Fruit fly (Drosophila melanogaster): ENCODE results near the gene eIF2Balpha.

The eIF2Balpha gene

dm6 chr3R:29969347-29969746 is 33.7 kb upstream of the eIF2Balpha start, which contains the start of gene TkR99D:
TkR99D (minus strand) TSS chr3R:29969447.
- TF ChIP-seq Jra (GFP tag; optimal IDR thresholded peaks at IDR 0.05) (no peak), dl (GFP tag; optimal IDR thresholded peaks at IDR 0.05; ENCODE audit: insufficient read depth in 1 of 2, partially characterized antibody in 2 of 2) (no peak), dsf (GFP tag; optimal IDR thresholded peaks at IDR 0.05; ENCODE audit: borderline replicate concordance) (no peak), woc (GFP tag; optimal IDR thresholded peaks at IDR 0.05) (no peak), HLH106 (tag; optimal IDR thresholded peaks at IDR 0.05) (no peak), usp (GFP tag; optimal IDR thresholded peaks at IDR 0.05) (no peak), Sp1 (GFP tag; optimal IDR thresholded peaks at IDR 0.05) (no peak), sage (GFP tag; optimal IDR thresholded peaks at IDR 0.05) (no peak), sv (GFP tag; optimal IDR thresholded peaks at IDR 0.05) (no peak), Abd-B (GFP tag; optimal IDR thresholded peaks at IDR 0.05) (no peak), Hr78 (GFP tag; optimal IDR thresholded peaks at IDR 0.05) (no peak), jim (GFP tag; optimal IDR thresholded peaks at IDR 0.05) (no peak), CrebA (GFP tag; optimal IDR thresholded peaks at IDR 0.05; ENCODE audit: borderline replicate concordance) (no peak), GATAd (GFP tag; optimal IDR thresholded peaks at IDR 0.05) (no peak)

DNA sequence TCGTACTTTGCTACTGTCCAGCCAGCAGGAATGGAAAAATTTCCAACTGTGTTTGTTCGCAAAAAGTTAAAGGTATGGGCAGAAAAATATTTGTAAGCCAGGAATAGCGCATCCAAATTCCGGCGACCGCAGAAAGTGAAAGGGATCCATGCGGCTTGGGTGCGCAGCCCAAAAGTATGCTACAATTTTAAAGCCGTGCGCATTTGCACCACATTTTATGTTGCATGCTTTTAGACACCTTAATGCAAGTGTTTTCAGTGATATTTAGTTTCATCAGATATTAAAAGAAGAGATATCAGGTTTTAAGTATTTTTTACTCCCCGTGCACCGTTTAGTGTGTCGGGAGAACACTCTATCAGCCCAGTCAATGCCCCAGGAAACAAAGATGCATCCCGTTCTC is 27.4 kb upstream of the eIF2Balpha start:
- TF ChIP-seq rgr (GFP tag; optimal IDR thresholded peaks at IDR 0.05) (no peak), sv (GFP tag; optimal IDR thresholded peaks at IDR 0.05) (no peak), Vsx2 (GFP tag; optimal IDR thresholded peaks at IDR 0.05; ENCODE audit: partially characterized antibody) (no peak), tai (GFP tag; optimal IDR thresholded peaks at IDR 0.05) (no peak), OdsH (GFP tag; optimal IDR thresholded peaks at IDR 0.05) (no peak), CrebA (GFP tag; optimal IDR thresholded peaks at IDR 0.05; ENCODE audit: borderline replicate concordance) (no peak), jim (GFP tag; optimal IDR thresholded peaks at IDR 0.05) (no peak), GATAd (GFP tag; optimal IDR thresholded peaks at IDR 0.05) (no peak), h (GFP tag; optimal IDR thresholded peaks at IDR 0.05) (no peak), Hr78 (GFP tag; optimal IDR thresholded peaks at IDR 0.05) (no peak)

DNA sequence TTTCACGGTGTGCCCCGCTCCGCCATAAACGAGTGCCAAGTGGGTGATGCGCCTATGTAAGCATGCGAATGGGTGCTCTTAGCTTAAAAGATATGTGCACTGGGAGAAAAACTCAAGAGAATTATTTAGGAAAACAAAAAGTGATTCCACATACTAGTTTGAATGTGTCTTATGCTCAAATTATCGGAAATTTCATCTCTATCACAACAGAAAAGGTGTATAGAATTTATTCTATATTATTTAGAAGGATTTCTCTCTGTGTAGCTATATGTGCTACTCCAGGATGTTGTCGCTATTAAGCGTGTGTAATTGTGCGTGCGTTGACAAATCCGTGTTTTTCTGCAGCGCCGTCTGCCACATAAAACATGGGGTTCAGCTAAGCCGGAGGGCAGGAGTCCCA is 23.6 kb upstream of the eIF2Balpha start:
- TF ChIP-seq sv (GFP tag; optimal IDR thresholded peaks at IDR 0.05) (no peak), Myc (optimal IDR thresholded peaks at IDR 0.05) (no peak), tai (GFP tag; optimal IDR thresholded peaks at IDR 0.05) (no peak), CG9705 (GFP tag; optimal IDR thresholded peaks at IDR 0.05) (no peak), dsf (GFP tag; optimal IDR thresholded peaks at IDR 0.05; ENCODE audit: borderline replicate concordance) (no peak), br (GFP tag; optimal IDR thresholded peaks at IDR 0.05) (no peak), Dif (GFP tag; optimal IDR thresholded peaks at IDR 0.05; ENCODE audit: partially characterized antibody) (no peak), dmrt93B (GFP tag; optimal IDR thresholded peaks at IDR 0.05) (no peak), HLH106 (tag; optimal IDR thresholded peaks at IDR 0.05) (no peak), Hr83 (GFP tag; optimal IDR thresholded peaks at IDR 0.05; ENCODE audit: poor library complexity, severe bottlenecking) (no peak)

DNA sequence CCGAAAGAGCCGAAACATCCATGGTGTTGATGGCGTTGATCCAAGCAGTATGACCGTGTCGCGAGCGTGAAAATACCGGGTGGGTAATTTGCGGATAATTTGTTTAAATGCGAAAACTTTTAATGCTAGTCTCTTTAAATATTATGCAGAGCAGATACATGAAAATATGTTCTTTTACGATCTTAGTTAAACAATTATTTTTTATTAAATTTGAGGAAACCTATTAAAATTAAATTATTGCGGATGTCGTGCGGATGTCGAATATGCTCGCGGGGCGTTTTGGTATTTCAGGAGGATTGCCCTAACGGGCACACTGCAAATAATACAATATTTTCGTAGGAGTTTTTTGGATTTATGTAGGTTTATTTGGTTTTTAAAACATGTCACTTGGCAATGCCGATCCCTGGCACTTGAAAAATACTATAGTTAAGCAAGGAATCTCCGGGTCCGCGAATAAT is 2.7 kb downstream of the eIF2Balpha start, which contains the start of the genes Cog7, CG42557 and CG42558:
Gene Cog7 (minus strand): TSS at position 51 of the 458 bp plus-strand sequence.
Gene CG42557 (plus strand): TSS at position 281 of the 458 bp plus-strand sequence.
Gene CG42558 (plus strand): TSS at position 281 of the 458 bp plus-strand sequence.
- TF ChIP-seq N (GFP tag; optimal IDR thresholded peaks at IDR 0.05) = no peak
- TF ChIP-seq Hr83 (GFP tag; optimal IDR thresholded peaks at IDR 0.05; ENCODE audit: poor library complexity, severe bottlenecking) = no peak
- no peak for TF ChIP-seq Vsx2 (GFP tag; optimal IDR thresholded peaks at IDR 0.05; ENCODE audit: partially characterized antibody)
- TF ChIP-seq CrebA (GFP tag; optimal IDR thresholded peaks at IDR 0.05; ENCODE audit: borderline replicate concordance) = no peak
- no peak for TF ChIP-seq h (GFP tag; optimal IDR thresholded peaks at IDR 0.05)
- TF ChIP-seq foxo (GFP tag; optimal IDR thresholded peaks at IDR 0.05) = no peak
- no peak for TF ChIP-seq Mio (GFP tag; optimal IDR thresholded peaks at IDR 0.05)
- no peak for TF ChIP-seq fru (GFP tag; optimal IDR thresholded peaks at IDR 0.05)
- no peak for TF ChIP-seq Dif (GFP tag; optimal IDR thresholded peaks at IDR 0.05; ENCODE audit: partially characterized antibody)
- TF ChIP-seq Dfd (GFP tag; optimal IDR thresholded peaks at IDR 0.05) = no peak
- no peak for TF ChIP-seq CG32264 (GFP tag; optimal IDR thresholded peaks at IDR 0.05)
- no peak for TF ChIP-seq Jra (GFP tag; optimal IDR thresholded peaks at IDR 0.05)
- no peak for TF ChIP-seq brk (GFP tag; optimal IDR thresholded peaks at IDR 0.05)
- no peak for TF ChIP-seq sage (GFP tag; optimal IDR thresholded peaks at IDR 0.05)
- TF ChIP-seq Sp1 (GFP tag; optimal IDR thresholded peaks at IDR 0.05) = no peak

Measured in whole organism, wandering third instar larva.